Worm (Caenorhabditis elegans): Measurements from ENCODE around the gene tsen-2.
A peak's percentile ranks its signal among the peaks of the same experiment; 100 is the strongest.

tsen-2 gene

DNA sequence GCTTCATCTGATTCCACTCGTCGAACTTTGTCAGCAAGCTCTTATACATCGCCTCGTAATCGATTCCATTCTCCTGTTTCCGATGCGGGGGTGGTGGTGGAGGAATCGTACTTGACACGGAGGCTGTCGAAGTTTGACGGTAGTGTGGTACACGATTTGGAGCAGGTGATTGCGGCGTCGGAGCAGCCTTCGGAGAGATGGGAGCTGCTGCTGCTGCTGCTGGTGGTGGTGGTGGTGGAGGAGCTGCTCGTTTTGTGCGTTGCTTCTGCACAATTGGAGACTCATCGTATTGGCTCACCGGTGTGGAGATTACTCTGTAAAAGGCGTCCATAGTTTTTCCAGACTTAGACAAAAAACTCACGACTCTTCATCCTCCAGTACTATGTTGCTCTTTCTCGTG is 23.8 kb downstream of the tsen-2 start:
- TF ChIP-seq nhr-11 (tag; optimal IDR thresholded peaks at IDR 0.05) (no peak), efl-1 (optimal IDR thresholded peaks at IDR 0.05) (no peak), efl-1 (GFP tag; optimal IDR thresholded peaks at IDR 0.05 in 1 of 2) (peak in 1 of 2 experiments; percentile 33)

DNA sequence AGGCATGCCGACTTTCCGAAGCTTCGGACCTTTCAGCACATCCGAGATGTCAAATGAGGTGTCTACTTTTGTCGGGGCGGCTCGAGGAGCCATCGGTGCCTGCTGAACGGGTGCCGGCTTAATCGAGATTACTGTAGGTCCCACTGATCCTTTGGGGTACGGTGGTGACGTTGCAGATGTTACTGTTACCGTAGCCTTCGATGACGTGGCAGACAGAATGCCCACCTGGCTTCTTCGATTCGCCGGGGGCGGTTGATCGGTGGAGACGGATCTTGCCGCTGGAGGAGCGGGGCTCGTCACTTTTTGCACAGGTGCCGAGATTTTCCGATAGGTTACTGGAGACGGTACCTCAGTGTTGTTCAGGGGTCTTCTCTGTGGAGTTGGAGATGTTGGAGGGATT is 26.5 kb downstream of the tsen-2 start:
- TF ChIP-seq Y116A8C.19 (tag; optimal IDR thresholded peaks at IDR 0.05; ENCODE audit: borderline replicate concordance): no peak
- TF ChIP-seq vab-15 (tag; optimal IDR thresholded peaks at IDR 0.05): no peak
- TF ChIP-seq fos-1 (tag; optimal IDR thresholded peaks at IDR 0.05): no peak
- TF ChIP-seq ztf-4 (tag; optimal IDR thresholded peaks at IDR 0.05): no peak
- no peak for TF ChIP-seq blmp-1 (tag; optimal IDR thresholded peaks at IDR 0.05)
- no peak for TF ChIP-seq unc-30 (tag; optimal IDR thresholded peaks at IDR 0.05)
- TF ChIP-seq irx-1 (tag; optimal IDR thresholded peaks at IDR 0.05): no peak
- TF ChIP-seq sptf-1 (tag; optimal IDR thresholded peaks at IDR 0.05): no peak
- TF ChIP-seq hpl-2 (GFP tag; optimal IDR thresholded peaks at IDR 0.05): no peak
- TF ChIP-seq egl-13 (tag; optimal IDR thresholded peaks at IDR 0.05): no peak
- no peak for TF ChIP-seq unc-98 (GFP tag; IDR thresholded peaks at IDR 0.05)
- no peak for TF ChIP-seq zag-1 (tag; optimal IDR thresholded peaks at IDR 0.05)
- no peak for TF ChIP-seq lin-35 (GFP tag; optimal IDR thresholded peaks at IDR 0.05)

DNA sequence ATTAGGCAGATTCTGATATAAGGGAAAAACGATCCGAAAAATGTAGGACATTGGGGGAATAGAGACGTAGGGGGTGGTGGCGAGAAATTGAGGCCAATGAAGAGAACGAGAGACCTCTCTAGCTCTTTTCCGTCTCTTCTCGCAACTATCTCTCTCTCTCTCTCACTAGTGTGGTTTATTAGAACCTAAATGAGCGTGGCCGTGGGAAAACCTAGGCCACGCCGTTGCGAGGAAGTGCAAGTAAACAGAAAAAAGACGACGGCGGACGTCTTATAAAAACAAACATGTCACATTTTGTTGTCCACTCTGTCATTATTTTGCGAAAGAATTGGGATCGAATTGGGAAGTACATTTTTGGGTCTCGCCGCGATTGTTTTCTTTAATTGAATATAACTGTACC is 28.1 kb downstream of the tsen-2 start:
- TF ChIP-seq C34B4.2 (tag; optimal IDR thresholded peaks at IDR 0.05) (no peak), fos-1 (tag; optimal IDR thresholded peaks at IDR 0.05) (peak; percentile 55), irx-1 (tag; optimal IDR thresholded peaks at IDR 0.05) (peak; percentile 87), unc-86 (tag; optimal IDR thresholded peaks at IDR 0.05) (peak; percentile 71), nhr-90 (tag; optimal IDR thresholded peaks at IDR 0.05; ENCODE audit: poor library complexity) (peak; percentile 89), unc-62 (GFP tag; optimal IDR thresholded peaks at IDR 0.05) (no peak), efl-1 (optimal IDR thresholded peaks at IDR 0.05) (peak; percentile 86 to 89), efl-1 (GFP tag; optimal IDR thresholded peaks at IDR 0.05 in 1 of 2) (peak; percentile 77 to 96), hlh-4 (tag; optimal IDR thresholded peaks at IDR 0.05) (no peak), dsc-1 (tag; optimal IDR thresholded peaks at IDR 0.05) (peak; percentile 72), sptf-1 (tag; optimal IDR thresholded peaks at IDR 0.05) (no peak), F16B12.6 (tag; optimal IDR thresholded peaks at IDR 0.05) (peak; percentile 70), nhr-11 (tag; optimal IDR thresholded peaks at IDR 0.05) (no peak), ceh-82 (tag; optimal IDR thresholded peaks at IDR 0.05) (peak; percentile 73 to 92 (median 78)), rnt-1 (tag; optimal IDR thresholded peaks at IDR 0.05) (peak; percentile 98), xbp-1 (tag; optimal IDR thresholded peaks at IDR 0.05) (peak; percentile 87), nhr-84 (tag; optimal IDR thresholded peaks at IDR 0.05) (no peak), unc-130 (tag; optimal IDR thresholded peaks at IDR 0.05) (peak; percentile 78), unc-98 (GFP tag; IDR thresholded peaks at IDR 0.05) (peak; percentile 81), mef-2 (tag; optimal IDR thresholded peaks at IDR 0.05) (peak; percentile 47), nhr-20 (tag; optimal IDR thresholded peaks at IDR 0.05) (peak; percentile 86), alr-1 (tag; optimal IDR thresholded peaks at IDR 0.05; ENCODE audit: borderline replicate concordance) (no peak), zag-1 (tag; optimal IDR thresholded peaks at IDR 0.05) (peak; percentile 14), aly-2 (tag; optimal IDR thresholded peaks at IDR 0.05) (no peak), pqm-1 (tag; optimal IDR thresholded peaks at IDR 0.05) (no peak), swsn-7 (tag; optimal IDR thresholded peaks at IDR 0.05) (peak; percentile 87), egl-13 (tag; optimal IDR thresholded peaks at IDR 0.05) (peak; percentile 64), nhr-71 (tag; optimal IDR thresholded peaks at IDR 0.05) (peak; percentile 93), mdl-1 (tag; optimal IDR thresholded peaks at IDR 0.05) (peak in 1 of 2 experiments; percentile 89), lin-39 (tag; optimal IDR thresholded peaks at IDR 0.05) (peak; percentile 47), ztf-4 (tag; optimal IDR thresholded peaks at IDR 0.05) (peak; percentile 76), dpl-1 (GFP tag; optimal IDR thresholded peaks at IDR 0.05) (peak; percentile 56 to 83 (median 77)), Y116A8C.19 (tag; optimal IDR thresholded peaks at IDR 0.05; ENCODE audit: borderline replicate concordance) (no peak), lin-15B (tag; optimal IDR thresholded peaks at IDR 0.05) (peak; percentile 87), unc-30 (tag; optimal IDR thresholded peaks at IDR 0.05) (no peak), lsy-2 (tag; optimal IDR thresholded peaks at IDR 0.05) (peak; percentile 86 to 92), lin-14 (GFP tag; optimal IDR thresholded peaks at IDR 0.05) (peak; percentile 98), nhr-28 (tag; optimal IDR thresholded peaks at IDR 0.05) (no peak), egl-27 (tag; optimal IDR thresholded peaks at IDR 0.05) (peak in 1 of 2 experiments; percentile 47), blmp-1 (tag; optimal IDR thresholded peaks at IDR 0.05) (peak; percentile 63), jun-1 (tag; optimal IDR thresholded peaks at IDR 0.05) (peak; percentile 57), ceh-90 (tag; optimal IDR thresholded peaks at IDR 0.05) (peak; percentile 85), ztf-11 (tag; optimal IDR thresholded peaks at IDR 0.05) (peak in 1 of 2 experiments; percentile 86), nhr-12 (tag; optimal IDR thresholded peaks at IDR 0.05) (no peak)

Measured in whole organism, L1 larva.